Worm (Caenorhabditis elegans): ENCODE results near the gene dyf-18.
"Not testable (repeated sequence)": the region's sequence is repeated elsewhere in the genome, so short reads cannot be mapped to it uniquely, and the experiment has no call there.

DNA sequence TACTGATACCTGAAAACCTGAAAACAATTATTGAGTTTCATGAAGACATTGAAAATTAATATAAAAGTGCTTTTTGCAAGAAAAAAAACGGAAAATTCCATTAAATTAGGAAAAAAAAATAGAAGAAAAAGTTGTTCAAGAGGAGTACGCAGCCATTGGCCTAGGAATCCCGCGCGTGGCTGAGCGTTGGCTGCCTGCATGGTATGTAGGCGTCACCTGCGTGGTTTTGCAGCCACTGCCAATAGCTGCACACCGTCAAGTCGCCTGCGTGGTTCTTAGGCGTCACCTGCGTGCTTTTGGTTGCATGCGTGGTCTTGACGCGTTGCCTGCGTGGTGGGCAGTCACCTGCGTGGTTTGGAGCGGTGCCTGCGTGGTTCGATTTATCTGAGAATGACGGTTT, 27.0 kb upstream of the dyf-18 start, which contains the start of gene M117.6:
- not testable (repeated sequence) for TF ChIP-seq ceh-28 (tag; optimal IDR thresholded peaks at IDR 0.05); ama-1 (optimal IDR thresholded peaks at IDR 0.05); ceh-82 (tag; optimal IDR thresholded peaks at IDR 0.05); lin-39 (tag; optimal IDR thresholded peaks at IDR 0.05); lin-13 (GFP tag; optimal IDR thresholded peaks at IDR 0.05); unc-62 (GFP tag; optimal IDR thresholded peaks at IDR 0.05 in 1 of 2); unc-62 (tag; optimal IDR thresholded peaks at IDR 0.05); F37D6.2 (tag; optimal IDR thresholded peaks at IDR 0.05); jun-1 (tag; optimal IDR thresholded peaks at IDR 0.05); dpl-1 (GFP tag; optimal IDR thresholded peaks at IDR 0.05); Y105C5A.15 (GFP tag; IDR thresholded peaks at IDR 0.05); Y5F2A.4 (GFP tag; optimal IDR thresholded peaks at IDR 0.05)
